Fruit fly (Drosophila melanogaster): ENCODE measurements around the gene CG31191.

dm6 chr3R:20873638-20874037 lies 71.7 kb downstream of the CG31191 start, which contains the start of gene TotB:
- TF ChIP-seq jim (GFP tag; optimal IDR thresholded peaks at IDR 0.05) (no peak), Hr78 (GFP tag; optimal IDR thresholded peaks at IDR 0.05) (no peak), ey (GFP tag; optimal IDR thresholded peaks at IDR 0.05) (no peak)
